Worm (Caenorhabditis elegans): Measurements from ENCODE around the gene aman-2.

Gene aman-2

DNA sequence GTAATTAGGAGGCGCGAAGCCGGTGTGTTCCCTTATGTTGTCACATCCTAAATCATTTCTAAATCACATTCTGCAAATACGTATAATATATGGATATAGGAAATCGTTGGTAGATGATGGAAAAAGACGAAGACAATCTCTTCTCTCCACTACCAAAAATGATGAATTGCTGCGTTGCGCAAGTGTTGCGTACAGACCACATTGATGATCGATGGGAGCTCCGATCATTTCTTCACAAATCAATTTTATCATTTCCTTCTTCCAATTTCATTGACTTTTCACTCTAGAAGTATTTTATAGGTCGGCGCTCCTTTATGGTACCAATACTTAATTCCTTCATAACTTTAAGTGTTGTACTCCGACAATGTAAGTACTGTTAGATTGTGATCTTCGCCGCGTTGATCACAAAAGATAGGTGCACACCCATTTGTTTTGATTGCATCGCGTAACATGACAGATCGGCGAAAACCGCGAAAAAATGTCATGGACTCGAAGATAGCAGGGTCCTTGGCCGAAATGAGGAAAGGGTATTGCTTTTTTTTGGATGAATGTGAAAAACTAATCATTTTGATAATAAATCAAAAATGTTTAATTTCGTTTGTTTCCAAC is 16.6 kb upstream of the aman-2 start:
- no peak for TF ChIP-seq unc-62 (GFP tag; optimal IDR thresholded peaks at IDR 0.05)

DNA sequence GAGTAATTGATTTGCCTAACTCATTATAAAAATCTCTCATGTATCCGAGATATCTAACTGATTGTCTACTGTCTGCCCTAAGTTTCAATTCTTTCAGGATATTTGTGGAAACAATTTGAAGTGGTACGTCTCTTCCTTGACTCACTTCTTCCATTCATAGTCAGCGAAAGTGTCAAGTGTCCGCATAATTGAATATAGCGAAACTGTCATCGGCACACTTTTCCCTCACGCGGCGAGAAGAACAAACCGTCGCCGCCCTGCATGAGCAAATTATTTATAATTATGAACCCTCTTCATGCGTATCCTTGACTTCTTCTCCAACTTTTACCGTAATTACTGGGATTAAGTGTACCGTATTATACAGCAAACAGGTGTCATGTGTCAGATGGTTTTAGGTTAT is 15.5 kb upstream of the aman-2 start:
- no peak for TF ChIP-seq unc-62 (GFP tag; optimal IDR thresholded peaks at IDR 0.05)

DNA sequence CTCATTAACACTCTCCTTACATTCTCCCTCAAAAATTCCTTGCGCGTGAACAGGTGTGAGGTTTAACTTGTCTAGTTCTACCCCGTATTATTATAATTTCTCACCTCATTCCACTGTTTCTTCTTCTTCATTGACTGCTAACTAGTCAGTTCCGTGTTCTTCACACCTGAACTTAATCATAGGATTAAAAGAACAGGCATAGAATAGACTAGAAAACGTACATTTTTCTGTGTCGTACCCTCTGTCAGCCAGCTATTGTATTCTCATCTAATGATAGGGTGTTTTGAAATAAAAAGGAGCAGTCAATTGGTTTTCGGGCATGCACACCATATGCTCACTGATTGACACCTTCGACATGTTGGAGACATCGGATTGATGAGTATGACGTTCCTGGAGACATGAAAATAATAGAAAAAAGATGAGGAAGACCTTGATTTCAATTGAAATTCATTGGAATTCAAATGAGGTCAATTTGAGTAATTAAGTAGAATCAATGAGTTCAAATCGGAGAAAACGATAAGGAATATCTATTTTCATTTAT is 14.4 kb upstream of the aman-2 start:
- TF ChIP-seq unc-62 (GFP tag; optimal IDR thresholded peaks at IDR 0.05): no peak

DNA sequence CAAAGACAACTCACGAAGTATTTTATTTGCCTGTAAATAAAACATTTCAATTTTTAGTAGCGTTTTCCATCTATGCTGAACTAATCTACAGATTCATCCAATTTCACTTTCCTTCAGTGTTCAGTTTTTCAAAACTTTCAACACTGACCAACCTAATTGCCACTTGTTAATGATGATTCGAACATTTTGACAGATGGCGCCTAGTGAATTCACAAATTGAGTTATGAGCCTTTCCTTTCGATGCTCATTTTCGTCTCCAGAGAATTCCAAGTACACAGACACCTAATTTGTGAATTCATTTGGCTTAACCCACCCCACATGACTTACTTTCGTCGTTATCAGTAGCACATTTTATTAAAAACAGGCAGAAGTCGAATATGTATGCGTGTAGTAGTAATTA is 13.8 kb upstream of the aman-2 start:
- no peak for TF ChIP-seq unc-62 (GFP tag; optimal IDR thresholded peaks at IDR 0.05)

DNA sequence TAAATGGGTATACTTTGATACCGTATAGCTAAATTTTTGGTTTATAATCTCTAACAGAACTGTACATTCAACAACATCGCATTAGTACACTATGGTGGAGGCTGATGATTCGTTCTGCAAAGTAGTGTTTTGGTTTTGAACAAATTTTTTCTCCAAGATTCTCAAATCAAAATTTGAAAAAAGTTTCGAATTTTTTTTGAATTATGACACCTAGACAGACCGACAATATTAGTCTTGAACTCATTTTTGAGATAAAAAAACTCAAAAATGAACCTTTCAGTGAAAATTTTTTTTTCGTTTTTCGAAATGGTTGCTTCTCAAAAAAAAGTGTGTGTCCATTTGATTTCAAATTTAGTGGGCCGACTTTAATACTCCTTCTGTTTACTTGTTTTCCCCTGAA is 12.4 kb upstream of the aman-2 start:
- TF ChIP-seq unc-62 (GFP tag; optimal IDR thresholded peaks at IDR 0.05): no peak

DNA sequence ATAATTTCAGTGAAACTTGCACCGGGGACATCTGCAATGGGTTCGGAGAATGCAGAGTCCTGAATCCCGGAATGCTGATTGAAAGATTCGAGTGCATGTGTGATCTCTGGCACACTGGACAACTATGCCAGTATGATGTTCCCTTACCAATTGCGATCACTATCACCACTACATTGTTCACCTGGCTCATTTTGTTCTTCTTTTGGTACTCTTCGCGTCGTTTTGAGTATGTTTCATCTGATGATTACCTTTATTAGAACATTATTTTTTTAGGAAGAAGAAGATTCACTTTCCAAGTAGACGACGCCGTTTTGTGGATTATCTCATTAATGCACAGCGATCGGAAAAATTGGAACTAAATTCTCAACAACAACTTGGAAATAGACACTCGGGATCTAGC is 10.7 kb upstream of the aman-2 start:
- no peak for TF ChIP-seq unc-62 (GFP tag; optimal IDR thresholded peaks at IDR 0.05)

DNA sequence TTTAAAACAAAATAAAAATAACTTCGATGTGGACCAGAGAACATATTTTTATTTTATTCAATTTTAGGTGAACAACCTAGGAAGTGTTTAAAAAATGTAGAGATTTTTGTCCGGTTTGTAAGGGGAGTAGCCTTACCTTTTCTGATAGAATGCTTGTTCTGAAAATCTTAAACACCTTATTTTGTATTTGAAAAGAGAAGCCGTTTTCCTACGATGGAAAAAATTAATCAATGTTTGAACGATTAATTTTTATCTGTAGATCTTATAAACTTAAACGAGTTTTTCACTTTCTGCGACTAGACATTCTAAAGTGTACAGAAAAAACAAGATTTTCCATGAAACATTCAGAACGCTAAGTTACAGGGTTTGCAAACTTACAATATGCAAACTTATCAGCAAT is 9.3 kb upstream of the aman-2 start, which contains the start of gene F58H1.6:
TSS of gene F58H1.6 (plus strand) at position 301 of the 400 bp plus-strand sequence.
- TF ChIP-seq unc-62 (GFP tag; optimal IDR thresholded peaks at IDR 0.05): no peak

DNA sequence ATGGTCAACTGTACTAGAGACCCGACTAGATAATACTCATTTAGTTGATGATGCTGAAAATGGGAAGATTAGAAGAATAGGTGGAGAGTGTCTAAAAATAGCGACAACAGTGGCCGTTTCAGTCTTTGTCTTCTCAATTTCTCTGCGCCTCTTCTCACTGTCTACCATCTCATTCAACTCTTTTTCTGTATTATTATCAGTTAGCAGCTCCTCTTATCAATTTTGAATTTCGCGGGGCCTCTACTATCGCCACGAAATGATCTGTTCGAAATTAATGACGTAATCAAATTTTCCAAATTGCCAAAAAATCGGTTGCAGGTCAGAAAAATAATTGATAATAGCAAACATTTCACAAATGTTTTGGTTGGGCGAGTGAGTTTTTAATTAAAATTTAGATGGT is 8.6 kb upstream of the aman-2 start:
- TF ChIP-seq unc-62 (GFP tag; optimal IDR thresholded peaks at IDR 0.05): no peak

DNA sequence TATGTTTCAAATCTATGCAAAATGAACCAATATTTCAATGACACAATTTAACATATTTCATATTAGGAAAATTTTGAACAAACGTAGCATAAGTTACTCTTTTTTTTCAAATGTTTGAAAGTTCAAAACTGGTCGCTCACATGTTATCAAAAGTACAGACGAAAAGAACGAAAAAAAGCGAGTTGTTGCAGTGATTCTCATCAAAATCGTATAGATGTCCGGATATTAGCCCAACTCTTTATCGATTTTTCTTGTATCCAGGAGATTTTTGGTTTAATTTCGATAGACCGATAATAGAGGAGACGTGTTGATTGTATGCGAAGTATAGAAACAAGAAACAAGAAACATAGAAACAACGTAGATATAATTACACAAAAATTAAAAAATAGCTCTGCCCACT is 7.3 kb upstream of the aman-2 start:
- TF ChIP-seq unc-62 (GFP tag; optimal IDR thresholded peaks at IDR 0.05): no peak

DNA sequence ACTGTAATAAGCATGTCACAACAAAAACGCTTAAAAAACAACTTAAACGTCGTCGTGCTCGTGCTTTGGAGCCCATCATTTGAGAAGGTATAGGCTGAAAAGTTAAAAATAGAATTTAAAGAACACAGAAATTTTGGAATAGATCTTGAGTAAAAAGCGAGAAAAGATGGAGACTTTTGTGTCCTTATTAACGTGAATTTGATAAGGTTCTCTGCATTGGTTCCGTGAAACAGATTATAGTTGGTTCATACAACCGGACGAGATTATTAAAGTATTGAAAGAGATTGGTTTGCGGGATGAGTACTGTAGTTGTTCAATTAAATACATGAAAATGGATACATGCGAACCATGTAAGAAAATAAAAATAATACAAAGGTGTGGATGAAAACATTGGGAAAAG is 4.7 kb upstream of the aman-2 start, which contains the start of gene gpla-1:
TSS of gene gpla-1 (minus strand) at position 101 of the 400 bp plus-strand sequence.
- TF ChIP-seq unc-62 (GFP tag; optimal IDR thresholded peaks at IDR 0.05): no peak

DNA sequence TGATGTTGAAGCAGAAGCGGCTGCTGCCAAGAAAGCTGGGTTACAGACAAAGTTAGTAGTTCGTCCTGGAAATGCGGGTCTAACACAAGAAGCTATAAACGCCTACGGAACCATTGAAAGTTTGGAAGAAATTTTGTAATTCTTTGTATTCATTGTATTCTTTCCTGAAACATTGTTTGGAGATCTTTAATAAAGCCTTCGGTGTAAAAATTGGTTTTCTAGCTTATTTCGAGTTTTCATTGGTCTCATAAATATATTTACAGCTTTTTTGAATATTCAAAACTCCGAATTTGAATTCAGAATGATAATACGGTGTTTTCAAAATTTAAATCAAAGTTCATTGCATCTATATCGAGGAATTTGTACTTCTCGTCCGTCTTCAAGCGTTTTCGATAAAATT is 1.8 kb upstream of the aman-2 start, which contains the start of gene F58H1.8:
TSS of gene F58H1.8 (plus strand) at position 301 of the 400 bp plus-strand sequence.
- no peak for TF ChIP-seq unc-62 (GFP tag; optimal IDR thresholded peaks at IDR 0.05)

DNA sequence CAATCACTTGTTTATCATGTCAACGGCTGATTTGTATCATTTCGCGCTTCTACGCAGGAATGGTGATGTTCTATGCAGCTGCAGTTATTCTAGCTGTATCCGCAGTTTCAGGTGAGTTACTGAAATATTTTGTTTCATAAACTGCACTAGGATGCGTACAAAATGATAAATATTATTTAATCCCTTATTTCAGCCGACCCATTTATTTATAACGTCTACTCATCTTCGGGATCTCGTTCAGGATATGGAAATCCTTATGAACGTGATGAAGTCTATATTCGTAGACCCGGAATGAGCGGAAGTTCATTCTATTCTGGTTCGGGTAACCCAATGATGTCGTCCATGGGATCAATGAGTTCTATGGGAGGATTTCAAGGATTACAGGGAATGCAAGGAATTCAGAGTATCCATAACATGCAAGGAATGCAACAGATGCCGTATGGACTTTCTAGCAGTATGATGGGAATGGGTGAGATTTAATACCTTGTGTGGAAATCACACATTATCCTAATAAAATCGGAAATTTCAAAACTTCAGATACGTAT is 3.9 kb downstream of the aman-2 start, which contains the start of gene F58H1.2:
TSS of gene F58H1.2 (plus strand) at position 51 of the 545 bp plus-strand sequence.
- TF ChIP-seq unc-62 (GFP tag; optimal IDR thresholded peaks at IDR 0.05): no peak

DNA sequence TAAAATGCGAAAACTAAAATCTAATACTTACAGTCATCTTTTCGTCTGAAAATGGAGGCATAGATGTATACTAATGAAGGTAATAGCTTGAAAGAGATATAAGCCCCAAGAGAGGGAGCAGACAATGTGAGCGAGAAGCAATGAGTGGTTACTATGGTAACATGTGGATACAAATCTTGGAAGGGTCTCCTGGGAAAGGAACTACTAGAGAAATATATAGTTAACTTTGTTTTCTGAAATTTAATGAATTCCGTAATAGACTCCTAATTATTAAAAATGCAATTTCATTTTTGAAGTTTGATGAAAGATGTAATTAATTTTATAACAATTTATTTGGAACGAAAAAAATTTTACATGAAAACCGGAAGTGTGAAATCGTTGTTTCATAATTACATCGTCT is 5.7 kb downstream of the aman-2 start, which contains the start of gene osm-6:
TSS of gene osm-6 (minus strand) at position 101 of the 400 bp plus-strand sequence.
- no peak for TF ChIP-seq unc-62 (GFP tag; optimal IDR thresholded peaks at IDR 0.05)

DNA sequence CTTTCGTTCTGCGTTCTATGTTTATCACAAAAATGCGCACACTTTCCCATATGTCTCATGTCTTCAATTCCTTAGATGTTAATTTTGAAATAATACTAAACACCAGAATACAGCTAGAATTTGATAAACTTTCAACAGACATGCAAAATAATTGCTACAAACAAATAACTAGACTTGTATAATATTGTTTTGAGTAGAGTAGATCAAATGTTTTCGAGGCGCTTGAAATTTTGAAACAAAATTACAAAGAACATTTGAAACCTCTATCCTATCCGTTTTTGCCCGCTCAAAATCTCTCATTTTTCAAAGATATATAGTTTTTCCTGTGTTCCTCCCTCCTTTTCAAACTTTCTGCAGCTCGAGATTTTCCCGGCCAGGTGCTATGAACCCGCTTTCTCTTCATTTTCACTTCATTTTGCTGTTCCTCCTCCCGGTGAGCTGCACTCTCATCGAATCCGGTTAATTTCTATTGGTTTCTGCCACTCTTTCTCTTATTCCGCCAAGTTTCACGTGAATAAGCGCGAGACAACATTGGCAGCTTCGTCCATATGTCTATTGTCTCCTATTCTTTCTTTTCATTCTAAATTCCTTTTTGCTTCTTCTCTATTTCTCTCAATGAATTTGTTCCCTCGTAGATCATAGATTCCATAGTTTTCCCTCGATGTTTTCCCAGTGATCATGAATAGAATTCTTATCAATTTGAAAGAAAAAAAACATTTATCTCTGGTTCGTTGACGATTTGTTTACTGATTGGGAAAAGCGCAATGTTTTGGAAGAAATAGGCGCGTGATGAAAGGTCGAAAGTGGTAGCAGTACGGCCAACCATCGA is 11.1 kb downstream of the aman-2 start:
- no peak for TF ChIP-seq unc-62 (GFP tag; optimal IDR thresholded peaks at IDR 0.05)

DNA sequence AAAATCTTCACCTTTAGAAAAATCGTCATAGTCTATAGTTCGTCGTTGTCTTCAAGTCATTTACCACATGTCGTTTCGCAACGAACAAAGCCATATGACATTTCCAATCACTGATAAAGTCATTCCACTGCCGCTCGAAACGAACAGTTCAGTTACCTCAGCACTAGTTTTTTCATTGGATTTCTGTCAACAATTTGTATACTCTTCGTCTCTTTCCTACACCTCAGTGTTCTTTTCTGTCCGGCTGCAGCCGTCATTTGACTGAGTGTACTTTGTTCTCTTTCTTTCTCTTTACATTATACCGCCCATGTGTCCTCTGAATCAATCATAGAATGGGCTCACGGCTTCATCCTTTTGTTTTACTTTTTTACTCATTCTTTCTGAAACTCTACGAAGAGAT is 11.8 kb downstream of the aman-2 start:
- TF ChIP-seq unc-62 (GFP tag; optimal IDR thresholded peaks at IDR 0.05): no peak

DNA sequence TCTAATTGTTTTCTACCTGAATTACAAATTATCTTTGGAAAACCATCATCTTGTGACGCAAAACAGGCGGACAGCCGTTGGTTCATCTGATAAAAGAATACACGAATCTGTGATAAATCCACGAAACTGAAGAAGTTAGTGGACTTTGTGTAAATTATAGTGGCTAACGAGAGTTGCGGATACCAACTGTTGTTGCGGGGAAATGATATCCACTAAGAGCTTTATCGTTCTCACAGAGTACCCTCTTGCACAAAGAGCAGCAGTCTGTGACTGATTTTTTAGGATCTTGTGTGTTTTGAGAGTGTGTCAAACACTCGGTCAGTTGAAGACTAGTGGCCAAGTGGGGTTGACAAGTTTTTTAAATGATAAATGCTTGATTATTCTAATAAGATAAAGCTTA is 13.4 kb downstream of the aman-2 start:
- no peak for TF ChIP-seq unc-62 (GFP tag; optimal IDR thresholded peaks at IDR 0.05)

Data from whole organism, dauer.